Fruit fly (Drosophila melanogaster) whole organism, embryonic: Measurements from ENCODE around the gene tbrd-1.

ENCODE experiments used
- C15 ChIP-seq: fragments of 200-800 bp; sonication (Bioruptor generic); IDR thresholded peaks from 3 replicates; pipeline ENCODE4 v1.3.6; 2022; ENCODE audit warnings: missing biosample characterization, missing genetic modification characterization
- CG10209 ChIP-seq: fragments of 200-800 bp; sonication (Bioruptor generic); optimal IDR thresholded peaks from 3 replicates; lab custom pipeline; 2017; ENCODE audit warnings: missing biosample characterization, mild to moderate bottlenecking, missing genetic modification characterization, missing genetic modification reagents
- CG10959 ChIP-seq: fragments of 200-800 bp; sonication (Bioruptor generic); IDR thresholded peaks from 2 replicates; pipeline ENCODE4 v1.3.6; 2022; ENCODE audit warnings: missing biosample characterization, missing genetic modification characterization
- CG11504 ChIP-seq: fragments of 200-800 bp; sonication (Bioruptor generic); optimal IDR thresholded peaks from 3 replicates; lab custom pipeline; 2019; ENCODE audit warnings: missing biosample characterization, mild to moderate bottlenecking, missing genetic modification characterization, moderate library complexity
- CG11695 ChIP-seq: fragments of 200-800 bp; sonication (Bioruptor generic); IDR thresholded peaks from 3 replicates; pipeline ENCODE4 v1.3.6; 2022; ENCODE audit warnings: missing biosample characterization, missing genetic modification characterization
- CG12219 ChIP-seq: fragments of 200-800 bp; sonication (Bioruptor generic); optimal IDR thresholded peaks from 3 replicates; lab custom pipeline; 2018; ENCODE audit warnings: missing biosample characterization, mild to moderate bottlenecking, missing genetic modification characterization
- CG1233 ChIP-seq: fragments of 200-800 bp; sonication (Bioruptor generic); optimal IDR thresholded peaks from 4 replicates; lab custom pipeline; 2018; ENCODE audit warnings: missing biosample characterization, mild to moderate bottlenecking, missing genetic modification characterization
- CG13424 ChIP-seq: fragments of 200-800 bp; sonication (Bioruptor generic); optimal IDR thresholded peaks from 2 replicates; lab custom pipeline; 2019; ENCODE audit warnings: missing biosample characterization, mild to moderate bottlenecking, missing genetic modification characterization, moderate library complexity
- CG14441 ChIP-seq: fragments of 200-800 bp; sonication (Bioruptor generic); IDR thresholded peaks from 2 replicates; pipeline ENCODE4 v1.3.6; 2022; ENCODE audit warnings: missing biosample characterization, missing genetic modification characterization
- CG14710 ChIP-seq: fragments of 200-800 bp; sonication (Bioruptor generic); optimal IDR thresholded peaks from 3 replicates; lab custom pipeline; 2019; ENCODE audit warnings: missing biosample characterization, mild to moderate bottlenecking, missing genetic modification characterization, moderate library complexity
- CG14860 ChIP-seq: fragments of 200-800 bp; sonication (Bioruptor generic); IDR thresholded peaks from 3 replicates; pipeline ENCODE4 v1.3.6; 2022; ENCODE audit warnings: missing biosample characterization, missing genetic modification characterization; ENCODE audit not compliant: partially characterized antibody
- CG16779 ChIP-seq: fragments of 200-800 bp; sonication (Bioruptor generic); IDR thresholded peaks from 2 replicates; pipeline ENCODE4 v1.3.6; 2022; ENCODE audit warnings: missing biosample characterization, missing genetic modification characterization
- CG2129 ChIP-seq: fragments of 200-800 bp; sonication (Bioruptor generic); IDR thresholded peaks from 2 replicates; pipeline ENCODE4 v1.3.6; 2022; ENCODE audit warnings: missing biosample characterization, missing genetic modification characterization; ENCODE audit not compliant: partially characterized antibody
- CG31224 ChIP-seq: fragments of 200-800 bp; sonication (Bioruptor generic); IDR thresholded peaks from 2 replicates; pipeline ENCODE4 v1.3.6; 2022; ENCODE audit warnings: missing biosample characterization, missing genetic modification characterization
- CG3163 ChIP-seq: fragments of 200-800 bp; sonication (Bioruptor generic); optimal IDR thresholded peaks from 3 replicates; lab custom pipeline; 2016; ENCODE audit warnings: missing biosample characterization, missing genetic modification characterization
- CG32532 ChIP-seq: fragments of 200-800 bp; sonication (Bioruptor generic); IDR thresholded peaks from 2 replicates; pipeline ENCODE4 v1.3.6; 2022; ENCODE audit warnings: missing biosample characterization, missing genetic modification characterization
- CG3726 ChIP-seq: fragments of 200-800 bp; sonication (Bioruptor generic); IDR thresholded peaks from 3 replicates; pipeline ENCODE4, ENCODE4 v1.3.6; 2022; ENCODE audit warnings: missing biosample characterization, missing genetic modification characterization
- CG3847 ChIP-seq: fragments of 200-800 bp; sonication (Bioruptor generic); IDR thresholded peaks from 2 replicates; pipeline ENCODE4 v1.3.6; 2022; ENCODE audit warnings: missing biosample characterization, missing genetic modification characterization
- CG6765 ChIP-seq: fragments of 200-800 bp; sonication (Bioruptor generic); optimal IDR thresholded peaks from 3 replicates; lab custom pipeline; 2017; ENCODE audit warnings: missing biosample characterization, mild to moderate bottlenecking, missing genetic modification characterization
- CG7963 ChIP-seq: fragments of 200-800 bp; sonication (Bioruptor generic); IDR thresholded peaks from 3 replicates; pipeline ENCODE4 v1.3.6; 2022; ENCODE audit warnings: missing biosample characterization, missing genetic modification characterization; ENCODE audit not compliant: partially characterized antibody
- CG8089 ChIP-seq: fragments of 200-800 bp; sonication (Bioruptor generic); optimal IDR thresholded peaks from 3 replicates; lab custom pipeline; 2016; ENCODE audit warnings: missing biosample characterization, missing genetic modification characterization
- CG8765 ChIP-seq: fragments of 200-800 bp; sonication (Bioruptor generic); IDR thresholded peaks from 2 replicates; pipeline ENCODE4 v1.3.6; 2022; ENCODE audit warnings: missing biosample characterization, missing genetic modification characterization
- CG9727 ChIP-seq: fragments of 200-800 bp; sonication (Bioruptor generic); optimal IDR thresholded peaks from 3 replicates; lab custom pipeline; 2017; ENCODE audit warnings: missing biosample characterization, mild to moderate bottlenecking, missing genetic modification characterization
- CG9932 ChIP-seq: fragments of 200-800 bp; sonication (Bioruptor generic); IDR thresholded peaks from 2 replicates; pipeline ENCODE4 v1.3.6; 2022; ENCODE audit warnings: missing biosample characterization, missing genetic modification characterization
- Camta ChIP-seq: fragments of 200-800 bp; sonication (Bioruptor generic); optimal IDR thresholded peaks from 2 replicates; lab custom pipeline; 2016; ENCODE audit warnings: missing biosample characterization, missing genetic modification characterization
- Dek ChIP-seq: fragments of 200-800 bp; sonication (Bioruptor generic); optimal IDR thresholded peaks from 3 replicates; lab custom pipeline; 2019; ENCODE audit warnings: missing biosample characterization, mild to moderate bottlenecking, missing genetic modification characterization, moderate library complexity
- Dll ChIP-seq: fragments of 200-800 bp; sonication (Bioruptor generic); IDR thresholded peaks from 4 replicates; pipeline ENCODE4 v1.3.6; 2022; ENCODE audit warnings: missing biosample characterization, missing genetic modification characterization; ENCODE audit not compliant: partially characterized antibody
- Doc3 ChIP-seq: fragments of 200-800 bp; sonication (Bioruptor generic); IDR thresholded peaks from 3 replicates; pipeline ENCODE4 v1.3.6; 2022; ENCODE audit warnings: missing biosample characterization, missing genetic modification characterization; ENCODE audit not compliant: partially characterized antibody
- Dp ChIP-seq: fragments of 200-800 bp; sonication (Bioruptor generic); optimal IDR thresholded peaks from 2 replicates; lab custom pipeline; 2018; ENCODE audit warnings: missing biosample characterization, mild to moderate bottlenecking, missing genetic modification characterization, moderate library complexity
- Fer3 ChIP-seq: fragments of 200-800 bp; sonication (Bioruptor generic); optimal IDR thresholded peaks from 2 replicates; lab custom pipeline; 2018; ENCODE audit warnings: missing biosample characterization, mild to moderate bottlenecking, missing genetic modification characterization, moderate library complexity
- Mad ChIP-seq: fragments of 200-800 bp; sonication (Bioruptor generic); optimal IDR thresholded peaks from 2 replicates; lab custom pipeline; 2016; ENCODE audit warnings: missing biosample characterization, missing genetic modification characterization
- NK7.1 ChIP-seq: fragments of 200-800 bp; sonication (Bioruptor generic); optimal IDR thresholded peaks from 3 replicates; lab custom pipeline; 2016; ENCODE audit warnings: missing biosample characterization, missing genetic modification characterization
- NfI ChIP-seq: fragments of 200-800 bp; sonication (Bioruptor generic); optimal IDR thresholded peaks from 3 replicates; lab custom pipeline; 2018; ENCODE audit warnings: missing biosample characterization, mild to moderate bottlenecking, missing genetic modification characterization, moderate library complexity
- Tbp ChIP-seq: fragments of >200 bp; optimal IDR thresholded peaks from 2 replicates; lab custom pipeline; 2018; ENCODE audit warnings: missing biosample characterization, missing genetic modification characterization
- Usf ChIP-seq: fragments of 200-800 bp; sonication (Bioruptor generic); optimal IDR thresholded peaks from 2 replicates; lab custom pipeline; 2017; ENCODE audit warnings: missing genotype, missing biosample characterization, missing genetic modification characterization
- al ChIP-seq: fragments of 200-800 bp; sonication (Bioruptor generic); IDR thresholded peaks from 2 replicates; pipeline ENCODE4 v1.3.6; 2022; ENCODE audit warnings: missing biosample characterization, missing genetic modification characterization
- bigmax ChIP-seq: fragments of 200-800 bp; sonication (Bioruptor generic); optimal IDR thresholded peaks from 2 replicates; lab custom pipeline; 2018; ENCODE audit warnings: missing biosample characterization, mild to moderate bottlenecking, missing genetic modification characterization
- cad ChIP-seq: fragments of >200 bp; optimal IDR thresholded peaks from 2 replicates; lab custom pipeline; 2017; ENCODE audit warnings: missing biosample characterization, missing genetic modification characterization
- cas ChIP-seq: fragments of 200-800 bp; sonication (Bioruptor generic); IDR thresholded peaks from 2 replicates; pipeline ENCODE4 v1.3.6; 2022; ENCODE audit warnings: missing biosample characterization, missing genetic modification characterization
- disco-r ChIP-seq: fragments of 200-800 bp; sonication (Bioruptor generic); optimal IDR thresholded peaks from 2 replicates; lab custom pipeline; 2016; ENCODE audit warnings: missing biosample characterization, missing genetic modification characterization
- ewg ChIP-seq: fragments of 200-800 bp; sonication (Bioruptor generic); optimal IDR thresholded peaks from 3 replicates; lab custom pipeline; 2017; ENCODE audit warnings: mild to moderate bottlenecking, missing biosample characterization, missing genetic modification reagents, missing genetic modification characterization
- gcm ChIP-seq: fragments of 200-800 bp; sonication (Bioruptor generic); optimal IDR thresholded peaks from 2 replicates; lab custom pipeline; 2019; ENCODE audit warnings: missing biosample characterization, mild to moderate bottlenecking, missing genetic modification characterization, moderate library complexity
- h ChIP-seq: fragments of >200 bp; optimal IDR thresholded peaks from 2 replicates; lab custom pipeline; 2017
- ind ChIP-seq: fragments of 200-800 bp; sonication (Bioruptor generic); optimal IDR thresholded peaks from 3 replicates; lab custom pipeline; 2016; ENCODE audit warnings: missing biosample characterization, missing genetic modification characterization
- inv ChIP-seq: fragments of 200-800 bp; sonication (Bioruptor generic); IDR thresholded peaks from 2 replicates; pipeline ENCODE4 v1.3.6; 2022; ENCODE audit warnings: missing biosample characterization, missing genetic modification characterization; ENCODE audit not compliant: partially characterized antibody
- lmd ChIP-seq: fragments of 200-800 bp; sonication (Bioruptor generic); IDR thresholded peaks from 2 replicates; pipeline ENCODE4 v1.3.6; 2022; ENCODE audit warnings: missing biosample characterization, missing genetic modification characterization
- nau ChIP-seq: fragments of 200-800 bp; sonication (Bioruptor generic); optimal IDR thresholded peaks from 3 replicates; lab custom pipeline; 2017; ENCODE audit warnings: missing biosample characterization, mild to moderate bottlenecking, missing genetic modification characterization, missing genetic modification reagents
- sens-2 ChIP-seq: fragments of 200-800 bp; sonication (Bioruptor generic); IDR thresholded peaks from 2 replicates; pipeline ENCODE4 v1.3.6; 2022; ENCODE audit warnings: missing biosample characterization, missing genetic modification characterization
- toy ChIP-seq: fragments of 200-800 bp; sonication (Bioruptor generic); IDR thresholded peaks from 2 replicates; pipeline ENCODE4 v1.3.6; 2022; ENCODE audit warnings: missing biosample characterization, missing genetic modification characterization
- trh ChIP-seq: fragments of 200-800 bp; sonication (Bioruptor generic); optimal IDR thresholded peaks from 2 replicates; lab custom pipeline; 2016; ENCODE audit warnings: missing biosample characterization, missing genetic modification characterization
- ttk ChIP-seq: fragments of 200-800 bp; sonication (Bioruptor generic); IDR thresholded peaks from 2 replicates; pipeline ENCODE4 v2.1.2; 2022; ENCODE audit warnings: missing biosample characterization, missing genetic modification characterization
- wor ChIP-seq: fragments of 200-800 bp; sonication (Bioruptor generic); IDR thresholded peaks from 2 replicates; pipeline ENCODE4 v1.3.6; 2022; ENCODE audit warnings: missing biosample characterization, missing genetic modification characterization

tbrd-1 gene

dm6 chr3R:23915042-23915428 is 21.7 kb upstream of the tbrd-1 start (continued):
- TF ChIP-seq CG11695 (GFP tag; lab: Robert Waterston, UW) (0 out of 3 replicates have a peak, but pooled peaks have one; percentile 18), Fer3 (tag; lab: Kevin White, UChicago) (peak; percentile 6), NfI (no peak), CG12219 (GFP tag; lab: Kevin White, UChicago) (no peak), CG32532 (peak; percentile 50), CG13424 (tag; lab: Kevin White, UChicago) (no peak), CG2129 (GFP tag; lab: Robert Waterston, UW) (no peak), Usf (no peak), NK7.1 (GFP tag; lab: Kevin White, UChicago) (no peak), CG8765 (no peak), CG10959 (GFP tag; lab: Robert Waterston, UW) (no peak), gcm (no peak), nau (GFP tag; lab: Kevin White, UChicago) (no peak), ind (GFP tag; lab: Kevin White, UChicago) (peak; percentile 54), al (GFP tag; lab: Robert Waterston, UW) (peak; percentile 46; the same call in 1 of the 2 replicates), cas (GFP tag; lab: Robert Waterston, UW) (no peak), Tbp (no peak), CG8089 (GFP tag; lab: Kevin White, UChicago) (no peak), wor (GFP tag; lab: Robert Waterston, UW) (0 out of 2 replicates have a peak, but pooled peaks have one; percentile 20), CG11504 (tag; lab: Kevin White, UChicago) (peak; percentile 54), CG1233 (GFP tag; lab: Kevin White, UChicago) (no peak), CG7963 (GFP tag; lab: Robert Waterston, UW) (no peak), ttk (GFP tag; lab: Robert Waterston, UW) (peak; percentile 40; the same call in 1 of the 2 replicates), disco-r (no peak), trh (GFP tag; lab: Kevin White, UChicago) (no peak), Dp (GFP tag; lab: Kevin White, UChicago) (no peak), CG14710 (tag; lab: Kevin White, UChicago) (no peak), inv (GFP tag; lab: Robert Waterston, UW) (no peak), CG31224 (peak; percentile 29; the same call in 1 of the 2 replicates), ewg (GFP tag; lab: Kevin White, UChicago) (no peak), Camta (GFP tag; lab: Kevin White, UChicago) (no peak), CG3847 (GFP tag; lab: Robert Waterston, UW) (no peak), CG9727 (peak; percentile 26), CG9932 (GFP tag; lab: Robert Waterston, UW) (peak; percentile 57), sens-2 (GFP tag; lab: Robert Waterston, UW) (no peak), Doc3 (GFP tag; lab: Robert Waterston, UW) (no peak), lmd (GFP tag; lab: Robert Waterston, UW) (peak; percentile 54), CG16779 (no peak), toy (GFP tag; lab: Robert Waterston, UW) (no peak), Dek (tag; lab: Kevin White, UChicago) (peak; percentile 2), Mad (GFP tag; lab: Kevin White, UChicago) (no peak), CG3163 (no peak), bigmax (GFP tag; lab: Kevin White, UChicago) (no peak), Dll (no peak), CG6765 (GFP tag; lab: Kevin White, UChicago) (no peak), CG14860 (GFP tag; lab: Robert Waterston, UW) (no peak), cad (GFP tag; lab: Kevin White, UChicago) (no peak), h (lab: Kevin White, UChicago) (no peak), CG3726 (GFP tag; lab: Robert Waterston, UW) (no peak), CG10209 (GFP tag; lab: Kevin White, UChicago) (no peak), C15 (no peak), CG14441 (peak; percentile 51)
